Fruit fly (Drosophila melanogaster): ENCODE data around the gene CG14313.

Gene CG14313

dm6 chr3R:18166261-18166720 is 25.5 kb downstream of the CG14313 start (continued):
- TF ChIP-seq Ets97D (GFP tag; optimal IDR thresholded peaks at IDR 0.05) = no peak
- no peak for TF ChIP-seq hb (GFP tag; IDR thresholded peaks at IDR 0.05; ENCODE audit: partially characterized antibody)
- no peak for TF ChIP-seq CG10654 (GFP tag; optimal IDR thresholded peaks at IDR 0.05)
- no peak for TF ChIP-seq CG7987 (GFP tag; optimal IDR thresholded peaks at IDR 0.05)
- no peak for TF ChIP-seq vfl (GFP tag; optimal IDR thresholded peaks at IDR 0.05)
- peak; percentile 18 for TF ChIP-seq CG15514 (GFP tag; optimal IDR thresholded peaks at IDR 0.05)
- TF ChIP-seq pan (optimal IDR thresholded peaks at IDR 0.05) = no peak
- TF ChIP-seq pan (GFP tag; optimal IDR thresholded peaks at IDR 0.05 in 1 of 2, IDR thresholded peaks at IDR 0.05 in 1 of 2) = no peak
- no peak for TF ChIP-seq C15 (GFP tag; IDR thresholded peaks at IDR 0.05)
- no peak for TF ChIP-seq bcd (GFP tag; optimal IDR thresholded peaks at IDR 0.05)
- no peak for TF ChIP-seq Sox102F (GFP tag; optimal IDR thresholded peaks at IDR 0.05)
- no peak for TF ChIP-seq Blimp-1 (GFP tag; optimal IDR thresholded peaks at IDR 0.05)
- TF ChIP-seq exex (tag; optimal IDR thresholded peaks at IDR 0.05) = no peak
- TF ChIP-seq lola (GFP tag; optimal IDR thresholded peaks at IDR 0.05) = no peak
- TF ChIP-seq Med (GFP tag) = peak; percentile 73
- TF ChIP-seq CG12744 (GFP tag; optimal IDR thresholded peaks at IDR 0.05) = no peak
- TF ChIP-seq sens-2 (GFP tag; IDR thresholded peaks at IDR 0.05) = no peak
- TF ChIP-seq CG18764 (GFP tag; optimal IDR thresholded peaks at IDR 0.05) = no peak
- no peak for TF ChIP-seq ham (GFP tag; IDR thresholded peaks at IDR 0.05)
- no peak for TF ChIP-seq CG13296 (GFP tag; optimal IDR thresholded peaks at IDR 0.05)
- TF ChIP-seq BtbVII (GFP tag; optimal IDR thresholded peaks at IDR 0.05) = no peak
- no peak for TF ChIP-seq Oaz (GFP tag; IDR thresholded peaks at IDR 0.05)
- TF ChIP-seq Fer2 (tag; optimal IDR thresholded peaks at IDR 0.05) = no peak
- TF ChIP-seq sr (GFP tag; IDR thresholded peaks at IDR 0.05) = no peak
- no peak for TF ChIP-seq hth (optimal IDR thresholded peaks at IDR 0.05)
- TF ChIP-seq Atf6 (GFP tag; IDR thresholded peaks at IDR 0.05) = no peak
- peak; percentile 38 for TF ChIP-seq pzg (GFP tag; optimal IDR thresholded peaks at IDR 0.05)
- TF ChIP-seq tio (GFP tag; optimal IDR thresholded peaks at IDR 0.05) = no peak
- no peak for TF ChIP-seq fd64A (GFP tag; optimal IDR thresholded peaks at IDR 0.05)
- no peak for TF ChIP-seq lab (GFP tag; optimal IDR thresholded peaks at IDR 0.05)
- no peak for TF ChIP-seq CG17361 (GFP tag; IDR thresholded peaks at IDR 0.05)
- TF ChIP-seq slbo (GFP tag; IDR thresholded peaks at IDR 0.05) = no peak; the same call in 1 of the 2 replicates
- TF ChIP-seq CG17912 (GFP tag; optimal IDR thresholded peaks at IDR 0.05) = no peak
- no peak for TF ChIP-seq CG11398 (GFP tag; optimal IDR thresholded peaks at IDR 0.05)
- no peak for TF ChIP-seq prd (optimal IDR thresholded peaks at IDR 0.05)
- peak; percentile 10; the same call in 1 of the 3 replicates for TF ChIP-seq prd (GFP tag; IDR thresholded peaks at IDR 0.05)
- TF ChIP-seq CG3995 (GFP tag; optimal IDR thresholded peaks at IDR 0.05) = peak; percentile 5
- no peak for TF ChIP-seq CG8478 (optimal IDR thresholded peaks at IDR 0.05)
- no peak for TF ChIP-seq HmgZ (tag; optimal IDR thresholded peaks at IDR 0.05)
- TF ChIP-seq Gug (GFP tag; IDR thresholded peaks at IDR 0.05) = peak; percentile 32; the same call in 2 of the 4 replicates
- no peak for TF ChIP-seq CG11695 (GFP tag; IDR thresholded peaks at IDR 0.05)
- TF ChIP-seq ato (GFP tag; IDR thresholded peaks at IDR 0.05; ENCODE audit: partially characterized antibody) = no peak
- TF ChIP-seq Six4 (GFP tag; optimal IDR thresholded peaks at IDR 0.05) = peak; percentile 15
- peak; percentile 29 for TF ChIP-seq mam (GFP tag; optimal IDR thresholded peaks at IDR 0.05)
- no peak for TF ChIP-seq CG6689 (GFP tag; IDR thresholded peaks at IDR 0.05)
- no peak for TF ChIP-seq Max (GFP tag; optimal IDR thresholded peaks at IDR 0.05)
- TF ChIP-seq CG4617 (GFP tag; optimal IDR thresholded peaks at IDR 0.05; ENCODE audit: borderline replicate concordance) = no peak
- no peak for TF ChIP-seq HmgD (GFP tag; optimal IDR thresholded peaks at IDR 0.05)
- TF ChIP-seq dmrt99B (tag; optimal IDR thresholded peaks at IDR 0.05) = no peak
- no peak for TF ChIP-seq Hmx (GFP tag; optimal IDR thresholded peaks at IDR 0.05)
- peak in 1 of 2 experiments; percentile 94 for TF ChIP-seq Pdp1 (GFP tag; optimal IDR thresholded peaks at IDR 0.05)
- TF ChIP-seq CG33213 (GFP tag; optimal IDR thresholded peaks at IDR 0.05) = no peak
